Worm (Caenorhabditis elegans) whole organism, L4/young adult: Measurements from ENCODE around the gene M70.5.

ENCODE experiments used
- W03F9.2 ChIP-seq: fragments of 150-350 bp; optimal IDR thresholded peaks from 2 replicates; lab custom pipeline; 2014; ENCODE audit warnings: missing biosample characterization, missing genetic modification characterization
- him-1 ChIP-seq: sonication (generic microtip); optimal IDR thresholded peaks from 2 replicates; lab custom pipeline; 2016; ENCODE audit warnings: missing genotype, missing genetic modification reagents, missing genetic modification characterization, missing compliant biosample characterization

- TF ChIP-seq W03F9.2 (tag; lab: Kevin White, UChicago) = no peak
- TF ChIP-seq him-1 (tag; lab: Kevin White, UChicago) = no peak
These were observed 52.9 kb downstream of the M70.5 start, which contains the start of gene fnip-2 for ce11 chrIV:2222528-2222927.
